Fruit fly (Drosophila melanogaster) whole organism, embryonic: Measurements from ENCODE around the gene RpLP1.

Experiments used
- B-H1 ChIP-seq: fragments of 200-800 bp; sonication (Bioruptor generic); IDR thresholded peaks from 3 replicates; pipeline ENCODE4 v1.3.6; 2022; ENCODE audit warnings: missing biosample characterization, missing genetic modification characterization
- CG10147 ChIP-seq: fragments of 200-800 bp; sonication (Bioruptor generic); optimal IDR thresholded peaks from 2 replicates; lab custom pipeline; 2019; ENCODE audit warnings: missing biosample characterization, mild to moderate bottlenecking, missing genetic modification characterization, moderate library complexity
- CG10366 ChIP-seq: fragments of 200-800 bp; sonication (Bioruptor generic); IDR thresholded peaks from 2 replicates; pipeline ENCODE4 v1.3.6; 2022; ENCODE audit warnings: missing biosample characterization, missing genetic modification characterization
- CG10462 ChIP-seq: fragments of 200-800 bp; sonication (Bioruptor generic); optimal IDR thresholded peaks from 2 replicates; lab custom pipeline; 2016; ENCODE audit warnings: missing biosample characterization, missing genetic modification characterization
- CG11696 ChIP-seq: fragments of 200-800 bp; sonication (Bioruptor generic); IDR thresholded peaks from 2 replicates; pipeline ENCODE4 v1.3.6; 2022; ENCODE audit warnings: missing biosample characterization, missing genetic modification characterization
- CG1233 ChIP-seq: fragments of 200-800 bp; sonication (Bioruptor generic); optimal IDR thresholded peaks from 4 replicates; lab custom pipeline; 2018; ENCODE audit warnings: missing biosample characterization, mild to moderate bottlenecking, missing genetic modification characterization
- CG14014 ChIP-seq: fragments of 200-800 bp; sonication (Bioruptor generic); IDR thresholded peaks from 2 replicates; pipeline ENCODE4 v1.3.6; 2022; ENCODE audit warnings: missing biosample characterization, missing genetic modification characterization
- CG14667 ChIP-seq: fragments of 200-800 bp; sonication (Bioruptor generic); IDR thresholded peaks from 2 replicates; pipeline ENCODE4 v1.3.6; 2022; ENCODE audit warnings: missing biosample characterization, missing genetic modification characterization
- CG16863 ChIP-seq: fragments of 200-800 bp; sonication (Bioruptor generic); optimal IDR thresholded peaks from 3 replicates; lab custom pipeline; 2016; ENCODE audit warnings: missing biosample characterization, missing genetic modification characterization
- CG30431 ChIP-seq: fragments of 200-800 bp; sonication (Bioruptor generic); optimal IDR thresholded peaks from 2 replicates; lab custom pipeline; 2017; ENCODE audit warnings: missing biosample characterization, missing genetic modification characterization
- CG3065 ChIP-seq: fragments of 200-800 bp; sonication (Bioruptor generic); optimal IDR thresholded peaks from 2 replicates; lab custom pipeline; 2016; ENCODE audit warnings: missing biosample characterization, missing genetic modification characterization
- CG31441 ChIP-seq: fragments of 200-800 bp; sonication (Bioruptor generic); IDR thresholded peaks from 2 replicates; pipeline ENCODE4 v1.3.6; 2022; ENCODE audit warnings: missing biosample characterization, missing genetic modification characterization
- CG4707 ChIP-seq: fragments of 200-800 bp; sonication (Bioruptor generic); optimal IDR thresholded peaks from 2 replicates; lab custom pipeline; 2018; ENCODE audit warnings: missing biosample characterization, mild to moderate bottlenecking, missing genetic modification characterization, moderate library complexity
- CG6175 ChIP-seq: fragments of 200-800 bp; sonication (Bioruptor generic); IDR thresholded peaks from 3 replicates; pipeline ENCODE4 v1.3.6; 2022; ENCODE audit warnings: missing biosample characterization, missing genetic modification characterization
- CG6765 ChIP-seq: fragments of 200-800 bp; sonication (Bioruptor generic); optimal IDR thresholded peaks from 3 replicates; lab custom pipeline; 2017; ENCODE audit warnings: missing biosample characterization, mild to moderate bottlenecking, missing genetic modification characterization
- CG9437 ChIP-seq: fragments of 200-800 bp; sonication (Bioruptor generic); optimal IDR thresholded peaks from 2 replicates; lab custom pipeline; 2018; ENCODE audit warnings: missing biosample characterization, mild to moderate bottlenecking, missing genetic modification characterization
- CHES-1-like ChIP-seq: fragments of 200-800 bp; sonication (Bioruptor generic); optimal IDR thresholded peaks from 2 replicates; lab custom pipeline; 2016; ENCODE audit warnings: missing biosample characterization, missing genetic modification characterization
- D19B ChIP-seq: fragments of 200-800 bp; sonication (Bioruptor generic); optimal IDR thresholded peaks from 2 replicates; lab custom pipeline; 2017; ENCODE audit warnings: missing biosample characterization, mild to moderate bottlenecking, missing genetic modification characterization
- Dip3 ChIP-seq: fragments of 200-800 bp; sonication (Bioruptor generic); optimal IDR thresholded peaks from 3 replicates; lab custom pipeline; 2016; ENCODE audit warnings: missing biosample characterization, missing genetic modification characterization
- Dp ChIP-seq: fragments of 200-800 bp; sonication (Bioruptor generic); optimal IDR thresholded peaks from 2 replicates; lab custom pipeline; 2018; ENCODE audit warnings: missing biosample characterization, mild to moderate bottlenecking, missing genetic modification characterization, moderate library complexity
- E2f2 ChIP-seq: fragments of 200-800 bp; sonication (Bioruptor generic); IDR thresholded peaks from 2 replicates; pipeline ENCODE4 v1.3.6; 2022; ENCODE audit warnings: missing biosample characterization, missing genetic modification characterization
- Elba2 ChIP-seq: fragments of 200-800 bp; sonication (Bioruptor generic); optimal IDR thresholded peaks from 3 replicates; lab custom pipeline; 2016; ENCODE audit warnings: missing biosample characterization, missing genetic modification characterization
- Hmr ChIP-seq: fragments of 200-800 bp; sonication (Bioruptor generic); optimal IDR thresholded peaks from 3 replicates; lab custom pipeline; 2017; ENCODE audit warnings: mild to moderate bottlenecking, missing biosample characterization, missing genetic modification reagents, missing genetic modification characterization
- Hr39 ChIP-seq: fragments of >200 bp; optimal IDR thresholded peaks from 2 replicates; lab custom pipeline; 2017
- Hr78 ChIP-seq, 2 experiments: fragments of 200-800 bp in 1 of 2; fragments of >200 bp in 1 of 2; sonication (Bioruptor generic) in 1 of 2; optimal IDR thresholded peaks; 2 replicates each; lab custom pipeline; 2017 to 2019; ENCODE audit warnings: missing biosample characterization in 2 of 2, missing genetic modification characterization in 2 of 2, mild to moderate bottlenecking in 1 of 2, moderate library complexity in 1 of 2
- Lhr ChIP-seq: fragments of 200-800 bp; sonication (Bioruptor generic); optimal IDR thresholded peaks from 3 replicates; lab custom pipeline; 2017; ENCODE audit warnings: mild to moderate bottlenecking, missing biosample characterization, missing genetic modification reagents, missing genetic modification characterization
- Lpt ChIP-seq: fragments of >200 bp; optimal IDR thresholded peaks from 2 replicates; lab custom pipeline; 2018; ENCODE audit warnings: missing biosample characterization, missing genetic modification characterization
- NK7.1 ChIP-seq: fragments of 200-800 bp; sonication (Bioruptor generic); optimal IDR thresholded peaks from 3 replicates; lab custom pipeline; 2016; ENCODE audit warnings: missing biosample characterization, missing genetic modification characterization
- Taf1 ChIP-seq: fragments of 200-800 bp; sonication (Bioruptor generic); IDR thresholded peaks from 2 replicates; pipeline ENCODE4 v1.3.6; 2022; ENCODE audit warnings: missing biosample characterization, missing genetic modification characterization
- Trl ChIP-seq, 3 experiments: fragments of >200 bp in 2 of 3; fragments of 200-800 bp in 1 of 3; sonication (Bioruptor generic) in 1 of 3; optimal IDR thresholded peaks; 2 replicates in 1 of 3; 3 replicates in 2 of 3; lab custom pipeline; 2016 to 2017; ENCODE audit warnings: missing biosample characterization in 1 of 3, missing genetic modification characterization in 1 of 3
- Usf ChIP-seq: fragments of 200-800 bp; sonication (Bioruptor generic); optimal IDR thresholded peaks from 2 replicates; lab custom pipeline; 2017; ENCODE audit warnings: missing genotype, missing biosample characterization, missing genetic modification characterization
- YL-1 ChIP-seq: fragments of 200-800 bp; sonication (Bioruptor generic); optimal IDR thresholded peaks from 3 replicates; lab custom pipeline; 2017; ENCODE audit warnings: missing biosample characterization, mild to moderate bottlenecking, missing genetic modification characterization
- ara ChIP-seq: fragments of 200-800 bp; sonication (Bioruptor generic); IDR thresholded peaks from 2 replicates; pipeline ENCODE4 v1.3.6; 2022; ENCODE audit warnings: missing biosample characterization, missing genetic modification characterization
- corto ChIP-seq: fragments of 200-800 bp; sonication (Bioruptor generic); optimal IDR thresholded peaks from 2 replicates; lab custom pipeline; 2016; ENCODE audit warnings: missing biosample characterization, mild to moderate bottlenecking, missing genetic modification characterization, moderate library complexity
- dm ChIP-seq: fragments of 200-800 bp; sonication (Bioruptor generic); optimal IDR thresholded peaks from 3 replicates; lab custom pipeline; 2016; ENCODE audit warnings: missing biosample characterization, missing genetic modification characterization
- dmrt11E ChIP-seq: fragments of 200-800 bp; sonication (Bioruptor generic); optimal IDR thresholded peaks from 3 replicates; lab custom pipeline; 2018; ENCODE audit warnings: missing biosample characterization, mild to moderate bottlenecking, missing genetic modification characterization, moderate library complexity
- grn ChIP-seq: fragments of 200-800 bp; sonication (Bioruptor generic); optimal IDR thresholded peaks from 3 replicates; lab custom pipeline; 2017; ENCODE audit warnings: missing biosample characterization, missing genetic modification characterization
- kah ChIP-seq: fragments of 200-800 bp; sonication (Bioruptor generic); optimal IDR thresholded peaks from 2 replicates; lab custom pipeline; 2018; ENCODE audit warnings: missing biosample characterization, mild to moderate bottlenecking, missing genetic modification characterization
- kni ChIP-seq: fragments of 200-800 bp; sonication (Bioruptor generic); optimal IDR thresholded peaks from 3 replicates; lab custom pipeline; 2017; ENCODE audit warnings: mild to moderate bottlenecking, missing biosample characterization, missing genetic modification reagents, missing genetic modification characterization
- mld ChIP-seq: fragments of 200-800 bp; sonication (Bioruptor generic); IDR thresholded peaks from 3 replicates; pipeline ENCODE4 v1.3.6; 2022; ENCODE audit warnings: missing biosample characterization, missing genetic modification characterization; ENCODE audit not compliant: partially characterized antibody
- nom ChIP-seq: fragments of 200-800 bp; sonication (Bioruptor generic); optimal IDR thresholded peaks from 2 replicates; lab custom pipeline; 2017; ENCODE audit warnings: missing biosample characterization, missing genetic modification characterization, mild to moderate bottlenecking, moderate library complexity, missing genetic modification reagents
- onecut ChIP-seq: fragments of 200-800 bp; sonication (Bioruptor generic); IDR thresholded peaks from 2 replicates; pipeline ENCODE4 v1.3.6; 2022; ENCODE audit warnings: missing biosample characterization, missing genetic modification characterization
- p53 ChIP-seq: fragments of 200-800 bp; sonication (Bioruptor generic); optimal IDR thresholded peaks from 2 replicates; lab custom pipeline; 2016; ENCODE audit warnings: missing biosample characterization, missing genetic modification characterization
- pzg ChIP-seq: fragments of 200-800 bp; sonication (Bioruptor generic); optimal IDR thresholded peaks from 3 replicates; lab custom pipeline; 2018; ENCODE audit warnings: missing biosample characterization, mild to moderate bottlenecking, missing genetic modification characterization, moderate library complexity
- ranshi ChIP-seq: fragments of 200-800 bp; sonication (Bioruptor generic); IDR thresholded peaks from 2 replicates; pipeline ENCODE4 v1.3.6; 2022; ENCODE audit warnings: missing biosample characterization, missing genetic modification characterization
- sim ChIP-seq: fragments of 200-800 bp; sonication (Bioruptor generic); IDR thresholded peaks from 2 replicates; pipeline ENCODE4 v1.3.6; 2022; ENCODE audit warnings: missing biosample characterization, missing genetic modification characterization
- sima ChIP-seq: fragments of 200-800 bp; sonication (Bioruptor generic); optimal IDR thresholded peaks from 2 replicates; lab custom pipeline; 2016; ENCODE audit warnings: missing biosample characterization, missing genetic modification characterization
- slou ChIP-seq: fragments of 200-800 bp; sonication (Bioruptor generic); optimal IDR thresholded peaks from 3 replicates; lab custom pipeline; 2016; ENCODE audit warnings: missing biosample characterization, missing genetic modification characterization
- tin ChIP-seq: fragments of 200-800 bp; sonication (Bioruptor generic); optimal IDR thresholded peaks from 3 replicates; lab custom pipeline; 2016; ENCODE audit warnings: missing biosample characterization, missing genetic modification characterization
- usp ChIP-seq: fragments of >200 bp; optimal IDR thresholded peaks from 2 replicates; lab custom pipeline; 2017; ENCODE audit warnings: missing biosample characterization, missing genetic modification characterization

RpLP1 gene

dm6 chr2L:427338-428234 lies 7.8 kb downstream of the RpLP1 start (continued):
- TF ChIP-seq CG11696 (GFP tag; lab: Robert Waterston, UW), result no peak
- no peak for TF ChIP-seq NK7.1 (GFP tag; lab: Kevin White, UChicago)
- TF ChIP-seq Dip3, result no peak
- no peak for TF ChIP-seq CG3065 (GFP tag; lab: Kevin White, UChicago)
- no peak for TF ChIP-seq B-H1 (GFP tag; lab: Robert Waterston, UW)
- TF ChIP-seq CG31441 (GFP tag; lab: Robert Waterston, UW), result no peak
- TF ChIP-seq mld (GFP tag; lab: Robert Waterston, UW), result no peak
- no peak for TF ChIP-seq Usf (GFP tag; lab: Kevin White, UChicago)
- no peak for TF ChIP-seq dm
- TF ChIP-seq CG10147, result no peak
- peak; percentile 18 for TF ChIP-seq CG30431 (GFP tag; lab: Kevin White, UChicago)
- no peak for TF ChIP-seq Hr78 (GFP tag; optimal IDR thresholded peaks at IDR 0.05; lab: Kevin White, UChicago)
- no peak for TF ChIP-seq YL-1 (GFP tag; lab: Kevin White, UChicago)
- no peak for TF ChIP-seq p53
- no peak for TF ChIP-seq CG4707
- no peak for TF ChIP-seq kah (GFP tag; lab: Kevin White, UChicago)
- TF ChIP-seq CG6765 (GFP tag; lab: Kevin White, UChicago), result no peak
- TF ChIP-seq pzg (GFP tag; lab: Kevin White, UChicago), result no peak
- no peak for TF ChIP-seq CG14667 (GFP tag; lab: Robert Waterston, UW)
- TF ChIP-seq CG10462 (GFP tag; lab: Kevin White, UChicago), result no peak
- TF ChIP-seq onecut, result no peak
- TF ChIP-seq ranshi (GFP tag; lab: Robert Waterston, UW), result 0 out of 2 replicates have a peak, but pooled peaks have one; percentile 6
- no peak for TF ChIP-seq Hmr
- TF ChIP-seq Taf1 (GFP tag; lab: Robert Waterston, UW), result no peak
- peak; percentile 24 for TF ChIP-seq dmrt11E
- TF ChIP-seq Hr39 (lab: Kevin White, UChicago), result no peak
- TF ChIP-seq sima (GFP tag; lab: Kevin White, UChicago), result no peak
- peak; percentile 92 for TF ChIP-seq corto
- peak; percentile 60 for TF ChIP-seq ara (GFP tag; lab: Robert Waterston, UW)
- no peak for TF ChIP-seq Lhr (GFP tag; lab: Kevin White, UChicago)
- TF ChIP-seq CG14014 (GFP tag; lab: Robert Waterston, UW), result no peak
- TF ChIP-seq grn (GFP tag; lab: Kevin White, UChicago), result no peak
- no peak for TF ChIP-seq kni (GFP tag; lab: Kevin White, UChicago)
- TF ChIP-seq CHES-1-like (GFP tag; lab: Kevin White, UChicago), result peak; percentile 27
- no peak for TF ChIP-seq D19B (GFP tag; lab: Kevin White, UChicago)
- TF ChIP-seq CG16863, result no peak
- no peak for TF ChIP-seq CG6175 (GFP tag; lab: Robert Waterston, UW)
- TF ChIP-seq usp (GFP tag; lab: Kevin White, UChicago), result no peak
- TF ChIP-seq tin, result no peak
- TF ChIP-seq Trl (optimal IDR thresholded peaks at IDR 0.05; lab: Kevin White, UChicago), result no peak
- TF ChIP-seq Trl (GFP tag; optimal IDR thresholded peaks at IDR 0.05; lab: Kevin White, UChicago), result no peak
- TF ChIP-seq CG10366, result no peak
- no peak for TF ChIP-seq E2f2 (GFP tag; lab: Robert Waterston, UW)
- no peak for TF ChIP-seq slou (GFP tag; lab: Kevin White, UChicago)
- TF ChIP-seq CG9437 (GFP tag; lab: Kevin White, UChicago), result no peak
- no peak for TF ChIP-seq CG1233 (GFP tag; lab: Kevin White, UChicago)
- no peak for TF ChIP-seq sim (GFP tag; lab: Robert Waterston, UW)
- TF ChIP-seq Dp (GFP tag; lab: Kevin White, UChicago), result no peak
- TF ChIP-seq nom (GFP tag; lab: Kevin White, UChicago), result peak; percentile 94
- TF ChIP-seq Lpt (GFP tag; lab: Kevin White, UChicago), result no peak
- TF ChIP-seq Elba2 (GFP tag; lab: Kevin White, UChicago), result no peak
